Worm (Caenorhabditis elegans): ENCODE results near the gene E02H4.5.
A peak's percentile ranks its signal among the peaks of the same experiment; 100 is the strongest.

Gene E02H4.5

ce11 chrX:14241531-14241930, 13.4 kb downstream of the E02H4.5 start:
- TF ChIP-seq nhr-28 (tag; optimal IDR thresholded peaks at IDR 0.05) = no peak
- TF ChIP-seq zip-8 (tag; optimal IDR thresholded peaks at IDR 0.05) = no peak
- TF ChIP-seq ces-1 (GFP tag; optimal IDR thresholded peaks at IDR 0.05) = no peak
- TF ChIP-seq pha-4 (tag; optimal IDR thresholded peaks at IDR 0.05) = no peak
- no peak for TF ChIP-seq tbx-8 (GFP tag; optimal IDR thresholded peaks at IDR 0.05)
- TF ChIP-seq unc-120 (tag; optimal IDR thresholded peaks at IDR 0.05; ENCODE audit: poor library complexity, severe bottlenecking) = no peak
- TF ChIP-seq mep-1 (tag; optimal IDR thresholded peaks at IDR 0.05) = no peak
- no peak for TF ChIP-seq sem-2 (GFP tag; optimal IDR thresholded peaks at IDR 0.05)
- no peak for TF ChIP-seq sptf-1 (tag; optimal IDR thresholded peaks at IDR 0.05)
- TF ChIP-seq lin-32 (GFP tag; optimal IDR thresholded peaks at IDR 0.05) = no peak
- TF ChIP-seq elt-3 (tag; optimal IDR thresholded peaks at IDR 0.05) = no peak
- no peak for TF ChIP-seq unc-39 (tag; optimal IDR thresholded peaks at IDR 0.05)
- no peak for TF ChIP-seq nhr-237 (tag; optimal IDR thresholded peaks at IDR 0.05)
- TF ChIP-seq ztf-11 (tag; optimal IDR thresholded peaks at IDR 0.05) = no peak
- TF ChIP-seq mab-5 (tag; optimal IDR thresholded peaks at IDR 0.05) = no peak
- TF ChIP-seq bed-3 (GFP tag; optimal IDR thresholded peaks at IDR 0.05) = no peak
- TF ChIP-seq ham-2 (GFP tag; optimal IDR thresholded peaks at IDR 0.05) = no peak
- no peak for TF ChIP-seq mls-2 (tag; optimal IDR thresholded peaks at IDR 0.05)
- TF ChIP-seq blmp-1 (tag; optimal IDR thresholded peaks at IDR 0.05) = no peak
- TF ChIP-seq ceh-43 (GFP tag; optimal IDR thresholded peaks at IDR 0.05) = no peak

ce11 chrX:14240205-14240604, 14.7 kb downstream of the E02H4.5 start:
- TF ChIP-seq nhr-2 (tag; optimal IDR thresholded peaks at IDR 0.05) (no peak), tbx-8 (GFP tag; optimal IDR thresholded peaks at IDR 0.05) (no peak), lin-32 (GFP tag; optimal IDR thresholded peaks at IDR 0.05) (no peak), ceh-39 (tag; optimal IDR thresholded peaks at IDR 0.05) (no peak)

- TF ChIP-seq elt-1 (tag; optimal IDR thresholded peaks at IDR 0.05; ENCODE audit: borderline replicate concordance, insufficient read depth) (no peak), ceh-39 (tag; optimal IDR thresholded peaks at IDR 0.05) (peak; percentile 95), ham-2 (GFP tag; optimal IDR thresholded peaks at IDR 0.05) (peak; percentile 59), unc-120 (tag; optimal IDR thresholded peaks at IDR 0.05; ENCODE audit: poor library complexity, severe bottlenecking) (peak; percentile 16), ces-1 (GFP tag; optimal IDR thresholded peaks at IDR 0.05) (peak; percentile 68), sem-2 (GFP tag; optimal IDR thresholded peaks at IDR 0.05) (no peak), ztf-11 (tag; optimal IDR thresholded peaks at IDR 0.05) (no peak)
Measured at ce11 chrX:14238291-14238758, 16.6 kb downstream of the E02H4.5 start, which contains the start of gene K04C1.2. Gene K04C1.2 (plus strand): TSS chrX:14238708.

ce11 chrX:14236121-14236824, 18.7 kb downstream of the E02H4.5 start:
- TF ChIP-seq unc-62 (GFP tag; optimal IDR thresholded peaks at IDR 0.05) (no peak), sptf-1 (tag; optimal IDR thresholded peaks at IDR 0.05) (peak; percentile 27)

- TF ChIP-seq mab-5 (tag; optimal IDR thresholded peaks at IDR 0.05) (no peak), unc-39 (tag; optimal IDR thresholded peaks at IDR 0.05) (no peak), mls-2 (tag; optimal IDR thresholded peaks at IDR 0.05) (no peak), mep-1 (tag; optimal IDR thresholded peaks at IDR 0.05) (no peak), elt-1 (tag; optimal IDR thresholded peaks at IDR 0.05; ENCODE audit: borderline replicate concordance, insufficient read depth) (no peak), nhr-76 (tag; optimal IDR thresholded peaks at IDR 0.05) (no peak), ceh-43 (GFP tag; optimal IDR thresholded peaks at IDR 0.05) (no peak), snpc-4 (tag; optimal IDR thresholded peaks at IDR 0.05) (no peak), ham-2 (GFP tag; optimal IDR thresholded peaks at IDR 0.05) (no peak), drap-1 (GFP tag; optimal IDR thresholded peaks at IDR 0.05) (no peak), ceh-83 (GFP tag; optimal IDR thresholded peaks at IDR 0.05) (no peak), blmp-1 (tag; optimal IDR thresholded peaks at IDR 0.05) (no peak), ceh-39 (tag; optimal IDR thresholded peaks at IDR 0.05) (no peak), M03D4.4 (tag; optimal IDR thresholded peaks at IDR 0.05) (no peak), flh-1 (GFP tag; optimal IDR thresholded peaks at IDR 0.05) (no peak), sptf-1 (tag; optimal IDR thresholded peaks at IDR 0.05) (no peak), hlh-1 (tag; optimal IDR thresholded peaks at IDR 0.05) (no peak), pha-4 (tag; optimal IDR thresholded peaks at IDR 0.05) (no peak), unc-62 (GFP tag; optimal IDR thresholded peaks at IDR 0.05) (no peak), nhr-12 (tag; optimal IDR thresholded peaks at IDR 0.05) (no peak)
Measured at ce11 chrX:14234932-14235331, 20.0 kb downstream of the E02H4.5 start, which contains the start of gene srg-37. Gene srg-37 (minus strand): TSS chrX:14235032.

All from whole organism, mixed stage, embryonic.